Worm (Caenorhabditis elegans) whole organism, young adult: ENCODE data around the gene fmil-1.

Experiments
- B0035.1 ChIP-seq: sonication (generic microtip); optimal IDR thresholded peaks from 2 replicates; lab custom pipeline; 2016; ENCODE audit warnings: missing genetic modification characterization, mild to moderate bottlenecking, missing compliant biosample characterization, missing genotype, missing genetic modification reagents
- F22D6.2 ChIP-seq: sonication (generic microtip); optimal IDR thresholded peaks from 2 replicates; lab custom pipeline; 2016; ENCODE audit warnings: mild to moderate bottlenecking, missing genetic modification characterization, missing compliant biosample characterization
- F39B2.1 ChIP-seq: fragments of 200-800 bp; sonication (Bioruptor generic); IDR thresholded peaks from 2 replicates; pipeline ENCODE4 v1.3.6; 2022; ENCODE audit warnings: missing genetic modification reagents, missing genetic modification characterization, missing compliant biosample characterization
- F49E8.2 ChIP-seq: sonication (generic microtip); optimal IDR thresholded peaks from 3 replicates; lab custom pipeline; 2017; ENCODE audit warnings: missing genetic modification characterization, mild to moderate bottlenecking, missing compliant biosample characterization, antibody characterized with exemption, moderate library complexity; ENCODE audit not compliant: insufficient read depth
- Y53F4B.3 ChIP-seq: fragments of 200-800 bp; sonication (Bioruptor generic); IDR thresholded peaks from 2 replicates; pipeline ENCODE4 v1.3.6; 2022; ENCODE audit warnings: missing genetic modification reagents, missing genetic modification characterization, missing compliant biosample characterization
- ama-1 ChIP-seq, 3 experiments: fragments of 150-350 bp in 1 of 3; sonication (generic microtip) in 2 of 3; optimal IDR thresholded peaks; 2 replicates each; lab custom pipeline; 2014 to 2018; ENCODE audit warnings: missing biosample characterization in 2 of 3, missing genetic modification characterization in 2 of 3, missing genetic modification reagents in 2 of 3
- cebp-2 ChIP-seq: fragments of 200-800 bp; sonication (Bioruptor generic); IDR thresholded peaks from 2 replicates; pipeline ENCODE4 v1.3.6; 2022; ENCODE audit warnings: missing genetic modification characterization, missing compliant biosample characterization
- ets-4 ChIP-seq: fragments of 200-800 bp; sonication (Bioruptor generic); optimal IDR thresholded peaks from 2 replicates; lab custom pipeline; 2018; ENCODE audit warnings: mild to moderate bottlenecking, missing genetic modification characterization, missing compliant biosample characterization
- hlh-12 ChIP-seq: sonication (generic microtip); optimal IDR thresholded peaks from 2 replicates; lab custom pipeline; 2016; ENCODE audit warnings: missing genetic modification characterization, missing compliant biosample characterization
- hlh-26 ChIP-seq: fragments of 200-800 bp; sonication (Bioruptor generic); conservative IDR thresholded peaks from 2 replicates; pipeline ENCODE4 v1.3.6; 2022; ENCODE audit warnings: missing genetic modification reagents, missing genetic modification characterization, missing compliant biosample characterization
- lin-35 ChIP-seq, 3 experiments: fragments of 150-350 bp in 2 of 3; sonication (generic microtip) in 1 of 3; optimal IDR thresholded peaks; 2 replicates each; lab custom pipeline; 2014 to 2018; ENCODE audit warnings: missing biosample characterization in 3 of 3, missing genetic modification characterization in 3 of 3, missing genetic modification reagents in 3 of 3
- lir-1 ChIP-seq: fragments of 200-800 bp; sonication (Bioruptor generic); conservative IDR thresholded peaks from 2 replicates; pipeline ENCODE4 v1.3.6; 2022; ENCODE audit warnings: missing genetic modification reagents, missing genetic modification characterization, missing compliant biosample characterization
- nfyb-1 ChIP-seq: fragments of 200-800 bp; sonication (Bioruptor generic); IDR thresholded peaks from 2 replicates; pipeline ENCODE4 v1.3.6; 2022; ENCODE audit warnings: missing genetic modification reagents, missing genetic modification characterization, missing compliant biosample characterization
- sea-2 ChIP-seq: fragments of 200-800 bp; sonication (Bioruptor generic); IDR thresholded peaks from 2 replicates; pipeline ENCODE4 v1.3.6; 2022; ENCODE audit warnings: missing genetic modification characterization, missing compliant biosample characterization

ce11 chrIV:3642189-3642588 lies 26.3 kb downstream of the fmil-1 start, which contains the start of gene CC8.3:
- TF ChIP-seq Y53F4B.3 (GFP tag; lab: Robert Waterston, UW) (no peak), F49E8.2 (tag; lab: Kevin White, UChicago) (no peak), lir-1 (GFP tag; lab: Robert Waterston, UW) (no peak), hlh-12 (no peak), lin-35 (GFP tag; optimal IDR thresholded peaks at IDR 0.05; lab: Kevin White, UChicago) (no peak), B0035.1 (no peak), F22D6.2 (tag; lab: Kevin White, UChicago) (no peak), hlh-26 (no peak), F39B2.1 (GFP tag; lab: Robert Waterston, UW) (no peak), sea-2 (no peak), nfyb-1 (GFP tag; lab: Robert Waterston, UW) (no peak), ama-1 (optimal IDR thresholded peaks at IDR 0.05; lab: Kevin White, UChicago) (no peak), ama-1 (GFP tag; optimal IDR thresholded peaks at IDR 0.05; lab: Kevin White, UChicago) (no peak), ets-4 (no peak), cebp-2 (GFP tag; lab: Robert Waterston, UW) (no peak)
